Worm (Caenorhabditis elegans) whole organism, young adult: Measurements from ENCODE around the gene tbce-1.

Source experiments
- F37B4.10 ChIP-seq: fragments of 200-800 bp; sonication (Bioruptor generic); IDR thresholded peaks from 2 replicates; pipeline ENCODE4 v1.3.6; 2022; ENCODE audit warnings: missing genetic modification characterization, missing compliant biosample characterization
- F55B11.4 ChIP-seq: sonication (generic microtip); optimal IDR thresholded peaks from 2 replicates; lab custom pipeline; 2016; ENCODE audit warnings: missing compliant biosample characterization, missing genetic modification characterization, borderline replicate concordance; ENCODE audit not compliant: insufficient read depth
- ama-1 ChIP-seq, 3 experiments: fragments of 150-350 bp in 1 of 3; sonication (generic microtip) in 2 of 3; optimal IDR thresholded peaks; 2 replicates each; lab custom pipeline; 2014 to 2018; ENCODE audit warnings: missing biosample characterization in 2 of 3, missing genetic modification characterization in 2 of 3, missing genetic modification reagents in 2 of 3
- bed-1 ChIP-seq: fragments of 200-800 bp; sonication (Bioruptor generic); IDR thresholded peaks from 2 replicates; pipeline ENCODE4 v1.3.6; 2022; ENCODE audit warnings: missing genetic modification reagents, missing genetic modification characterization, missing compliant biosample characterization
- ceh-91 ChIP-seq: fragments of 200-800 bp; sonication (Bioruptor generic); IDR thresholded peaks from 2 replicates; pipeline ENCODE4 v1.3.6; 2022; ENCODE audit warnings: missing genetic modification reagents, missing genetic modification characterization, missing compliant biosample characterization
- dox-1 ChIP-seq: fragments of 200-800 bp; sonication (Bioruptor generic); IDR thresholded peaks from 2 replicates; pipeline ENCODE4 v1.3.6; 2022; ENCODE audit warnings: missing genetic modification reagents, missing genetic modification characterization, missing compliant biosample characterization
- dpl-1 ChIP-seq: fragments of 150-350 bp; optimal IDR thresholded peaks from 2 replicates; lab custom pipeline; 2014; ENCODE audit warnings: missing biosample characterization, missing genetic modification reagents, missing genetic modification characterization
- fkh-3 ChIP-seq: sonication (generic microtip); optimal IDR thresholded peaks from 2 replicates; lab custom pipeline; 2016; ENCODE audit warnings: mild to moderate bottlenecking, missing genetic modification characterization, missing compliant biosample characterization
- lin-35 ChIP-seq, 3 experiments: fragments of 150-350 bp in 2 of 3; sonication (generic microtip) in 1 of 3; optimal IDR thresholded peaks; 2 replicates each; lab custom pipeline; 2014 to 2018; ENCODE audit warnings: missing biosample characterization in 3 of 3, missing genetic modification characterization in 3 of 3, missing genetic modification reagents in 3 of 3
- madf-10 ChIP-seq: sonication (generic microtip); optimal IDR thresholded peaks from 2 replicates; lab custom pipeline; 2016; ENCODE audit warnings: mild to moderate bottlenecking, missing genetic modification characterization, missing compliant biosample characterization
- nhr-90 ChIP-seq: sonication (generic microtip); optimal IDR thresholded peaks from 2 replicates; lab custom pipeline; 2016; ENCODE audit warnings: missing genotype, mild to moderate bottlenecking, missing genetic modification characterization, missing compliant biosample characterization
- pha-4 ChIP-seq: fragments of 150-350 bp; sonication (generic microtip); optimal IDR thresholded peaks from 2 replicates; lab custom pipeline; 2014; ENCODE audit warnings: missing biosample characterization, missing genetic modification reagents, missing genetic modification characterization

DNA sequence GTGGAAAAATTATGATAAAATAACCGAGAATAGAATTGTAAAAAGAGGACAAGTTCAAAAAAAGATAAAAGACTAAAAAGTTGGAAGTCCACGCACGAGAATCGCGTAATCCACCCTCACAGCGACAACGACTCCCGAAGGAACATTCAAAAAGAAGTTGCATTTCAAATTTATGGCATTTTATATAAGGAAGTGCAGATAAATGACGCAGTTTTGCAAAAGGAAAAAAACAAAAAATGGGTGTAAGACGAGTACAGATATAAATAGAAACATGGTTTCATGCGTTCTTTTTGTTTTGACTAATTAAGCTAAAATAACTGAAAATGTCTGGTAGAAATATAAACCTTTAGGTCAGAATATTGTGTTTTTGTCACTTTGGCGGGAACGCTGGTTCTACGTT, 11.3 kb upstream of the tbce-1 start:
- TF ChIP-seq pha-4 (tag; lab: Kevin White, UChicago) (no peak), dpl-1 (no peak), nhr-90 (no peak), ama-1 (optimal IDR thresholded peaks at IDR 0.05; lab: Kevin White, UChicago) (no peak), ama-1 (GFP tag; optimal IDR thresholded peaks at IDR 0.05; lab: Kevin White, UChicago) (no peak), fkh-3 (tag; lab: Kevin White, UChicago) (no peak), madf-10 (tag; lab: Kevin White, UChicago) (no peak), lin-35 (GFP tag; optimal IDR thresholded peaks at IDR 0.05; lab: Kevin White, UChicago) (no peak), F37B4.10 (no peak), ceh-91 (GFP tag; lab: Robert Waterston, UW) (no peak), F55B11.4 (tag; lab: Kevin White, UChicago) (no peak), dox-1 (GFP tag; lab: Robert Waterston, UW) (no peak), bed-1 (no peak)
